Worm (Caenorhabditis elegans) whole organism, late embryonic: ENCODE data around the gene sru-24.

Experiments
- C08G9.2 ChIP-seq: sonication (generic microtip); optimal IDR thresholded peaks from 2 replicates; lab custom pipeline; 2016; ENCODE audit warnings: mild to moderate bottlenecking, missing genetic modification characterization, moderate library complexity, missing compliant biosample characterization
- F13H6.1 ChIP-seq: sonication (generic microtip); optimal IDR thresholded peaks from 2 replicates; lab custom pipeline; 2016; ENCODE audit warnings: missing genetic modification characterization, missing compliant biosample characterization
- K09A11.1 ChIP-seq: sonication (generic microtip); optimal IDR thresholded peaks from 2 replicates; lab custom pipeline; 2017; ENCODE audit warnings: antibody characterized with exemption, mild to moderate bottlenecking, missing genetic modification characterization, missing compliant biosample characterization; ENCODE audit not compliant: insufficient read depth
- ceh-18 ChIP-seq: sonication (generic microtip); optimal IDR thresholded peaks from 2 replicates; lab custom pipeline; 2016; ENCODE audit warnings: missing genetic modification characterization, missing compliant biosample characterization
- ceh-19 ChIP-seq: fragments of 200-800 bp; sonication (Bioruptor generic); optimal IDR thresholded peaks from 2 replicates; lab custom pipeline; 2018; ENCODE audit warnings: mild to moderate bottlenecking, missing genetic modification characterization, missing compliant biosample characterization
- ceh-30 ChIP-seq: fragments of 150-350 bp; optimal IDR thresholded peaks from 2 replicates; lab custom pipeline; 2014; ENCODE audit warnings: missing biosample characterization, missing genetic modification characterization
- ceh-34 ChIP-seq: sonication (generic microtip); optimal IDR thresholded peaks from 2 replicates; lab custom pipeline; 2016; ENCODE audit warnings: mild to moderate bottlenecking, missing genetic modification characterization, missing compliant biosample characterization
- ceh-45 ChIP-seq: fragments of 200-800 bp; sonication (Bioruptor generic); IDR thresholded peaks from 2 replicates; pipeline ENCODE4 v1.3.6; 2022; ENCODE audit warnings: missing genetic modification reagents, missing genetic modification characterization, missing compliant biosample characterization
- ceh-48 ChIP-seq: sonication (generic microtip); optimal IDR thresholded peaks from 2 replicates; lab custom pipeline; 2016; ENCODE audit warnings: missing genetic modification characterization, inconsistent platforms, missing compliant biosample characterization
- dmd-4 ChIP-seq: sonication (generic microtip); optimal IDR thresholded peaks from 2 replicates; lab custom pipeline; 2016; ENCODE audit warnings: borderline replicate concordance, missing genetic modification characterization, missing compliant biosample characterization
- elt-2 ChIP-seq: sonication (generic microtip); optimal IDR thresholded peaks from 2 replicates; lab custom pipeline; 2016; ENCODE audit warnings: missing genetic modification reagents, missing genetic modification characterization, missing compliant biosample characterization
- ets-4 ChIP-seq: sonication (generic microtip); optimal IDR thresholded peaks from 2 replicates; lab custom pipeline; 2016; ENCODE audit warnings: missing genetic modification characterization, missing compliant biosample characterization
- hlh-30 ChIP-seq: sonication (generic microtip); optimal IDR thresholded peaks from 2 replicates; lab custom pipeline; 2017; ENCODE audit warnings: antibody characterized with exemption, missing genetic modification characterization, missing compliant biosample characterization; ENCODE audit not compliant: insufficient read depth
- hlh-6 ChIP-seq: sonication (generic microtip); optimal IDR thresholded peaks from 2 replicates; lab custom pipeline; 2016; ENCODE audit warnings: missing genotype, missing genetic modification characterization, missing compliant biosample characterization
- hlh-8 ChIP-seq: sonication (generic microtip); optimal IDR thresholded peaks from 2 replicates; lab custom pipeline; 2016; ENCODE audit warnings: missing genotype, missing genetic modification characterization, missing compliant biosample characterization
- lim-6 ChIP-seq: sonication (generic microtip); optimal IDR thresholded peaks from 2 replicates; lab custom pipeline; 2016; ENCODE audit warnings: missing genetic modification characterization, missing compliant biosample characterization
- lin-11 ChIP-seq: fragments of 200-800 bp; sonication (Bioruptor generic); optimal IDR thresholded peaks from 2 replicates; lab custom pipeline; 2018; ENCODE audit warnings: mild to moderate bottlenecking, missing genetic modification characterization, missing compliant biosample characterization
- nhr-11 ChIP-seq: fragments of 150-350 bp; optimal IDR thresholded peaks from 2 replicates; lab custom pipeline; 2014; ENCODE audit warnings: missing biosample characterization, missing genetic modification characterization
- pag-3 ChIP-seq: sonication (generic microtip); optimal IDR thresholded peaks from 2 replicates; lab custom pipeline; 2016; ENCODE audit warnings: missing compliant biosample characterization, missing genetic modification characterization, borderline replicate concordance
- pha-4 ChIP-seq: fragments of 150-350 bp; optimal IDR thresholded peaks from 2 replicates; lab custom pipeline; 2018; ENCODE audit warnings: missing biosample characterization, missing genetic modification reagents, missing genetic modification characterization
- pros-1 ChIP-seq: fragments of 150-350 bp; optimal IDR thresholded peaks from 2 replicates; lab custom pipeline; 2014; ENCODE audit warnings: missing biosample characterization, missing genetic modification reagents, missing genetic modification characterization
- sdc-2 ChIP-seq: sonication (generic microtip); optimal IDR thresholded peaks from 2 replicates; lab custom pipeline; 2016; ENCODE audit warnings: missing genotype, missing genetic modification characterization, missing compliant biosample characterization
- sox-2 ChIP-seq: fragments of 200-800 bp; sonication (Bioruptor generic); IDR thresholded peaks from 2 replicates; pipeline ENCODE4 v1.3.6; 2022; ENCODE audit warnings: missing genetic modification reagents, missing genetic modification characterization, missing compliant biosample characterization
- sox-4 ChIP-seq: sonication (generic microtip); optimal IDR thresholded peaks from 2 replicates; lab custom pipeline; 2017; ENCODE audit warnings: mild to moderate bottlenecking, missing genetic modification characterization, inconsistent platforms, missing compliant biosample characterization
- syd-9 ChIP-seq: sonication (generic microtip); optimal IDR thresholded peaks from 2 replicates; lab custom pipeline; 2016; ENCODE audit warnings: mild to moderate bottlenecking, missing genetic modification characterization, moderate library complexity, missing compliant biosample characterization
- tbx-7 ChIP-seq: sonication (generic microtip); optimal IDR thresholded peaks from 2 replicates; lab custom pipeline; 2016; ENCODE audit warnings: missing genotype, missing genetic modification characterization, missing compliant biosample characterization
- ttx-3 ChIP-seq: sonication (generic microtip); optimal IDR thresholded peaks from 2 replicates; lab custom pipeline; 2016; ENCODE audit warnings: missing genetic modification reagents, missing genetic modification characterization, missing compliant biosample characterization
- unc-3 ChIP-seq, 2 experiments: fragments of 200-800 bp in 1 of 2; sonication (Bioruptor generic) in 1 of 2; sonication (generic microtip) in 1 of 2; conservative IDR thresholded peaks in 1 of 2; optimal IDR thresholded peaks in 1 of 2; 2 replicates each; pipeline versions ENCODE4 v1.3.6 to Lab custom; 2016 to 2022; ENCODE audit warnings: missing compliant biosample characterization in 2 of 2, missing genetic modification characterization in 2 of 2, missing genetic modification reagents in 1 of 2
- unc-42 ChIP-seq: sonication (generic microtip); optimal IDR thresholded peaks from 2 replicates; lab custom pipeline; 2016; ENCODE audit warnings: missing genotype, missing genetic modification characterization, missing compliant biosample characterization
- unc-55 ChIP-seq: sonication (generic microtip); optimal IDR thresholded peaks from 2 replicates; lab custom pipeline; 2017; ENCODE audit warnings: missing biosample characterization, missing genetic modification reagents, missing genetic modification characterization
- zip-5 ChIP-seq: sonication (generic microtip); optimal IDR thresholded peaks from 2 replicates; lab custom pipeline; 2016; ENCODE audit warnings: missing genetic modification characterization, missing compliant biosample characterization

sru-24 gene

ce11 chrV:624922-625321 lies 46.3 kb downstream of the sru-24 start, which contains the start of gene srt-17:
Gene srt-17, minus strand, starts transcription at chrV:625022.
- TF ChIP-seq elt-2 (tag; lab: Kevin White, UChicago) (no peak), hlh-6 (tag; lab: Kevin White, UChicago) (no peak), pha-4 (tag; lab: Kevin White, UChicago) (no peak), ceh-34 (no peak), zip-5 (tag; lab: Kevin White, UChicago) (no peak), nhr-11 (tag; lab: Kevin White, UChicago) (no peak), sdc-2 (no peak), dmd-4 (no peak), ets-4 (no peak), syd-9 (no peak), tbx-7 (tag; lab: Kevin White, UChicago) (no peak), unc-42 (tag; lab: Kevin White, UChicago) (no peak), lin-11 (tag; lab: Kevin White, UChicago) (no peak), ceh-19 (GFP tag; lab: Kevin White, UChicago) (no peak), C08G9.2 (tag; lab: Kevin White, UChicago) (no peak), unc-3 (GFP tag; conservative IDR thresholded peaks at IDR 0.05; lab: Robert Waterston, UW) (no peak), unc-3 (tag; optimal IDR thresholded peaks at IDR 0.05; lab: Kevin White, UChicago) (no peak), ceh-18 (tag; lab: Kevin White, UChicago) (no peak)
- TF ChIP-seq, all 69 proteins: peak for 0

DNA sequence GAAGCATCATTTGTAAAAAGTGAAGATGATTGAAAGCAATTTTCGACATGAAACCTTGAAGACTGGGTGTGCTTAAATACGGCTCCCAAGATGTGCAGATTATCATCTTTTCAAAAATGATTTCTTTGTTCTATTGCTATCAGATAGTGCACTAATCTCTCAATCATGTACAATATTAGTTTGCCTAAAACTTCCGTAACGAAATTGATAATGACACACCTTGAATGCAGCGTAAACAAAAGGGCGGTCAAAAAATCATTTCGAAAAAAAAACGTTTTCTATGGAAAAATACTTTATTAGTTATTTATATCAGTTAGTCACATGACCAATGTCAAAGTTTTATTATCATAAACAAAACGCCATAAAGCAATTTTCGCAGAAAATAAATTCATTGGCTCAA lies 48.3 kb downstream of the sru-24 start, which contains the start of gene F48G7.5:
Gene F48G7.5, minus strand, starts transcription at position 34 of the 400 bp plus-strand sequence.
- TF ChIP-seq lim-6 (no peak), ceh-30 (no peak), K09A11.1 (no peak), elt-2 (tag; lab: Kevin White, UChicago) (no peak), sox-2 (GFP tag; lab: Robert Waterston, UW) (no peak), pag-3 (tag; lab: Kevin White, UChicago) (no peak), dmd-4 (no peak), syd-9 (no peak)
- TF ChIP-seq, all 69 proteins: peak for 0

- TF ChIP-seq pros-1 (no peak), ceh-18 (tag; lab: Kevin White, UChicago) (no peak), nhr-11 (tag; lab: Kevin White, UChicago) (no peak), sox-4 (tag; lab: Kevin White, UChicago) (no peak), ceh-30 (no peak), F13H6.1 (tag; lab: Kevin White, UChicago) (no peak), hlh-8 (tag; lab: Kevin White, UChicago) (no peak), ttx-3 (no peak)
Observed at ce11 chrV:620987-621386, 50.3 kb downstream of the sru-24 start.

- TF ChIP-seq unc-55 (GFP tag; lab: Kevin White, UChicago) (peak; percentile 83), unc-3 (GFP tag; conservative IDR thresholded peaks at IDR 0.05; lab: Robert Waterston, UW) (no peak), unc-3 (tag; optimal IDR thresholded peaks at IDR 0.05; lab: Kevin White, UChicago) (no peak), lim-6 (no peak), ceh-18 (tag; lab: Kevin White, UChicago) (peak; percentile 14)
Observed at ce11 chrV:619054-619453, 52.2 kb downstream of the sru-24 start, which contains the start of gene F48G7.4. Gene F48G7.4, plus strand, starts transcription at chrV:619453.

DNA sequence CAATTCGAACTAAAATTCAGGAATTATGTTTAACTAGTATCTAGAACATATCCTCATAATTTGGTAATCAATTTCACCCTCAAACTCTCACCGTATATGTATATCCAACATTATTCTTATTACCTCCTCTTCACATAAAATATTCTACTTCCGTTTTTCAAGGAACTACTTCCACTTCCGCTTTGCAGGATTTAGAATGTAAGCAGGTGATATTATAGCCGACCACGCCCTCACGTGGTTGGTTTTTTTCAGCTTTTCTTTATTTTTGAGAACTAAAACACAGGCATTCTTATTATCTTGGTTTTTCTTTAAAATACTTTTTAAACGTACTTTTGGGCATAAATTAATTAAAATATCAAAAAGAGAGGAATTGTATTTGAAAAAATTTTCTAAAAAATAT lies 53.3 kb downstream of the sru-24 start:
- TF ChIP-seq hlh-8 (tag; lab: Kevin White, UChicago): no peak
- TF ChIP-seq ceh-48 (tag; lab: Kevin White, UChicago): no peak
- TF ChIP-seq F13H6.1 (tag; lab: Kevin White, UChicago): no peak
- TF ChIP-seq ceh-45 (GFP tag; lab: Robert Waterston, UW): no peak
- no peak for TF ChIP-seq hlh-30 (tag; lab: Kevin White, UChicago)
